Worm (Caenorhabditis elegans): ENCODE data around the gene col-84.

DNA sequence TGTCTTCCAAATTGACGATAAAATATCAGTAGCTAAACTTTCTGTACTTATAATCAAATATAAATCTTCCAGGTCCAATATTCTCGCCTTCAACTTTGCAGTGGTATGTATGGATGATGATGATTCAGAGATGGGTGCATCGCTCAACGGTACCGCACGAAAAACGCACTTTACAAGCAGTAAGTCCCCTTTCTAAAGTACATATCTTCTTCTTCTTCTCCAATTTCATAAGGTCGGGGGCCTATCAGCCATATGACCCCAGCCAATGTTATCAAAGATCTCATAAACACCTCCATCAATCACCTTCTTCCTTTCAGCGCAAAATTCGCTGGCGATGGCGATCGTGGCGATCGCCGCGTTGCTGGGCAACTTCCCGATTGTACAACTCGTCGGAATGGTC, 24.9 kb upstream of the col-84 start:
- no peak for TF ChIP-seq Y48G9A.11 (GFP tag; IDR thresholded peaks at IDR 0.05)
- TF ChIP-seq egl-27 (tag; optimal IDR thresholded peaks at IDR 0.05): no peak
- no peak for TF ChIP-seq nhr-237 (tag; optimal IDR thresholded peaks at IDR 0.05)
- no peak for TF ChIP-seq ceh-82 (tag; optimal IDR thresholded peaks at IDR 0.05)
- no peak for TF ChIP-seq fos-1 (tag; optimal IDR thresholded peaks at IDR 0.05)
- no peak for TF ChIP-seq daf-12 (tag; optimal IDR thresholded peaks at IDR 0.05)
- TF ChIP-seq snpc-4 (tag; optimal IDR thresholded peaks at IDR 0.05): no peak
- no peak for TF ChIP-seq unc-130 (GFP tag; optimal IDR thresholded peaks at IDR 0.05)
- TF ChIP-seq ceh-32 (tag; optimal IDR thresholded peaks at IDR 0.05; ENCODE audit: poor library complexity): no peak
- TF ChIP-seq attf-4 (tag; optimal IDR thresholded peaks at IDR 0.05): no peak
- TF ChIP-seq rbr-2 (tag; optimal IDR thresholded peaks at IDR 0.05): no peak

Data from whole organism, L4 larva.